Worm (Caenorhabditis elegans): Measurements from ENCODE around the gene D1053.4.

- TF ChIP-seq mab-5 (tag; optimal IDR thresholded peaks at IDR 0.05) (peak; percentile 11), ama-1 (optimal IDR thresholded peaks at IDR 0.05) (no peak), lin-39 (tag; optimal IDR thresholded peaks at IDR 0.05) (no peak), snpc-4 (tag; optimal IDR thresholded peaks at IDR 0.05) (peak; percentile 15), sma-3 (GFP tag; optimal IDR thresholded peaks at IDR 0.05) (no peak), unc-39 (tag; optimal IDR thresholded peaks at IDR 0.05) (no peak), nhr-11 (tag; optimal IDR thresholded peaks at IDR 0.05) (peak; percentile 2), peb-1 (tag; optimal IDR thresholded peaks at IDR 0.05) (no peak), aly-2 (tag; optimal IDR thresholded peaks at IDR 0.05) (no peak), nhr-6 (tag; optimal IDR thresholded peaks at IDR 0.05) (peak; percentile 56), fos-1 (tag; optimal IDR thresholded peaks at IDR 0.05) (peak; percentile 68), nhr-10 (tag; optimal IDR thresholded peaks at IDR 0.05) (no peak), blmp-1 (tag; optimal IDR thresholded peaks at IDR 0.05; ENCODE audit: insufficient read depth) (no peak)
Measured at ce11 chrX:11757666-11758065, 34.1 kb upstream of the D1053.4 start.

Data from whole organism, L2 larva.